Fruit fly (Drosophila melanogaster) whole organism, adult: ENCODE results near the gene CG43092.

Experiments used
- CG1620 ChIP-seq: fragments of 200-800 bp; sonication (Bioruptor generic); optimal IDR thresholded peaks from 2 replicates; lab custom pipeline; 2016; ENCODE audit warnings: missing biosample characterization, missing genetic modification characterization
- Clk ChIP-seq: fragments of 200-800 bp; sonication (Bioruptor generic); optimal IDR thresholded peaks from 2 replicates; lab custom pipeline; 2017; ENCODE audit warnings: missing biosample characterization, missing genetic modification characterization

DNA sequence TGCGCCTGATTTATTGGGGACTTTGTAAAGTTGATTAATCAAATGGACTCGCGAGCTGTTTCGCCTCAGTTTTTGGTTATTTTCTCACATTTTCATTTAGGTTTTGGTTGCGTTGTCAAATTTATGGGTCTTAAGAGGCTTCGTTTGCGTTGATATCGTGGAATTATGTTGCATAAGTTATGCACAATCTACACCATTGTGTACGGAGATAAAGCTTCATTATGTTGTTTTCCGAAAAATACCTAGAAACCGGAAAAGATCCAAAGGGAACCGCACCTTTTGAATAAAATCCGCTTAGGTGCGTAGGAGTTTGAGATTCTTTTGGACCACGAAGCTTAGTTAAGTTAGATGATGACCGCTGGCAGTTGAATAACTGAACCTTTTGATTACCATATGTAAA lies 12.3 kb downstream of the CG43092 start:
- TF ChIP-seq CG1620 (GFP tag; lab: Kevin White, UChicago) (no peak), Clk (GFP tag; lab: Kevin White, UChicago) (no peak)
